Fruit fly (Drosophila melanogaster): Measurements from ENCODE around the gene toy.
A peak's percentile ranks its signal among the peaks of the same experiment; 100 is the strongest.

Gene toy

DNA sequence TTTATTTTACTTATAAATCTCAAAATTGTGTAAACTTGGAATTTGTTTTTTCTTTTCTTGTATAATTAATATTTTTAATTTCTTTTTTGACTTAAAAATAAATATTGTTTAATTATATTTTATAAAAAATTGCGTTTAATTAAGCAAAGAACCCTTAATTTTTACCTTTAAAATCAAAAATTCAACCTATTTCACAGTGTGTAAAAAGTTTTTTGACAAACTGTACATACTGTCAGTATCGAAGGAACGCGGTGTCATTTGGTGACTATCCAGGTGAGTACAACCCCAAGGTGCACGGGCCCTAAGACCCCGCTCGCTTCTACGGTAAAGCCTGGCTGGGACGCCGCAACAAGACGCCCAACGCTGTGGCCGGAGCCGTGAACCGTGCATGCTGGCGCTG is 13.0 kb upstream of the toy start:
- TF ChIP-seq dsf (GFP tag; optimal IDR thresholded peaks at IDR 0.05; ENCODE audit: borderline replicate concordance) (no peak), lola (GFP tag; optimal IDR thresholded peaks at IDR 0.05) (no peak), Dfd (GFP tag; optimal IDR thresholded peaks at IDR 0.05) (peak; percentile 9), OdsH (GFP tag; optimal IDR thresholded peaks at IDR 0.05) (no peak)

DNA sequence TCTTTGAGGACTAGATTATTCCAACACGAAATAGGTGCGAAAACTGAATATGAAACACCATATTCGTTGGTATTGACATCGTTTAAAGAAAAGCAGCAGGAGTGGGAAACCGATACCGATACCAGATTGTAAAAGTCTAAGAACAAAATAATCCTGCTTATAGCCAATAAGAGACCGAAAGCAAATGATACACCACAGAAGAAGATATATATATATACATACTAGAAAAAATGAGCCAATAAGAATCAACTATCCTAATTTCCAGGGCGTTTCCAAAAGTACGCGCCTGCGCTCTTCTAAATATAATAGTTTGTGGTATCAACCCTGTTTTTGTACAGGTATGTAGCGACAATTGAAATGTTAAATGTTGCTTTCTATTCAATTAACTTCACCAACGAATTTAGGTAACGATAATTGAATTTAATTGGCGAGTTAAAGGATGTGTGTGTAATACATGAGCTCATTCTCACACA is 11.1 kb upstream of the toy start, which contains the start of gene fuss:
Gene fuss (minus strand): TSS at position 51 of the 473 bp plus-strand sequence.
- TF ChIP-seq br (GFP tag; optimal IDR thresholded peaks at IDR 0.05) (no peak), HLH106 (tag; optimal IDR thresholded peaks at IDR 0.05) (no peak), Sp1 (GFP tag; optimal IDR thresholded peaks at IDR 0.05) (no peak), dsf (GFP tag; optimal IDR thresholded peaks at IDR 0.05; ENCODE audit: borderline replicate concordance) (no peak), CrebA (GFP tag; optimal IDR thresholded peaks at IDR 0.05; ENCODE audit: borderline replicate concordance) (no peak), CG9705 (GFP tag; optimal IDR thresholded peaks at IDR 0.05) (no peak)

DNA sequence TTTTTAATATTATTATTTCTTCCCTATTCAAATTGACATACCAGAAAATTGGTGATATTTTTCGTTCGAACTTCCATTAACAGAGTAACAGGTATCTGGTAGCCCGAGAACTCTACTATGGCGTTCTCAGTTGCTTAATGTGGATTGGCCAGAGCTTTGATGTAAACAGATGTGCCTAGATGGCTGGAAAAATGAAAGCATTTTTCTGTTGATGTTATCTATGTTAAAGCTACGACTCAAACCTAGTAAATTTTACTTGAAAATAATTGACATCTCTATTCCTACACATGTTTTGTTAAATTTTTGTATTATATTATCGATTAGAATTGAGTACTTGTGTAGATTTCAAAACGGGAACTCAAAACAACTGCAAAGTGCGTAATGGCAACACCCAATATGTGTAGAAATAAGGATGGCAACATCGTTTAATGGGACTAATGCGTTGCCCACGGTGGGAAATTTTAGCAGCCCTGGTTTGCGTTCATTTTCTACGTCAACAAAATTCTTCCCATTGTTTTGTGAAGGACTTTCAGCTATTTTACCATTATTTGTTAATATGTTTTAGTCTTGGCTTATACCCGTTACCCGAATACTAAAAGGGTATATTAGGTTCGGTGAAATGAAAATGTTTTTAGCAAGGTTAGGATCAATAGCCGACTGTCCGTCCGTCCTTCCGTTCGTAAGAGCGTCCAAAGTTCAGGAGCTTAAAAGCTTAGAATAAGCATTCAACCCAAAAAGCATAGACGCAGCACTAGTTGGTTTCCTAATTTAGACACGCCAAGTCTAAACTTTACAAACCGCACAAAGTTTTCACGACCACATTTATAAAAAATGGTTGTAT is 9.7 kb upstream of the toy start:
- TF ChIP-seq Myc (optimal IDR thresholded peaks at IDR 0.05) (peak; percentile 90), Dfd (GFP tag; optimal IDR thresholded peaks at IDR 0.05) (peak; percentile 6), h (GFP tag; optimal IDR thresholded peaks at IDR 0.05) (no peak)

dm6 chr4:980475-980856 is 9.1 kb upstream of the toy start:
- no peak for TF ChIP-seq dsf (GFP tag; optimal IDR thresholded peaks at IDR 0.05; ENCODE audit: borderline replicate concordance)

DNA sequence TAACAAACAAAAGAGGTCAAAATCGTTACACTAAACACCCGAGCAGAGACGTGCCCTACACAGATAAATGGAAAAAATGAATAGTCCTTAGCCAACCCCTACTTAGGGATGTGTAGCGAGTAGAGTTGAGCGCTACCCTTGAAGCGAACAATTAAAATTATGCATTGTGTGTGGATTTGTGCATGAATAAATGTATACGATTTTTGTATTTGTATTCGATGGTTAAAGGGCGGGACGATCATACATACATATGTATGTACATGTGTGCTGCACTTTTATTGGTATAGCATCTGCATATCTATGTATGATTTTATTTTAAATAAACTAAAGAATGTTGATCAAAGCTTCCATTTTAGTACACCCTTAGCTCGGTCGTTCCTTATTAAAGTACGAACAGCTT is 8.4 kb upstream of the toy start:
- TF ChIP-seq GATAd (GFP tag; optimal IDR thresholded peaks at IDR 0.05) (no peak), usp (GFP tag; optimal IDR thresholded peaks at IDR 0.05) (no peak), h (GFP tag; optimal IDR thresholded peaks at IDR 0.05) (no peak), psq (GFP tag; optimal IDR thresholded peaks at IDR 0.05) (no peak), Vsx2 (GFP tag; optimal IDR thresholded peaks at IDR 0.05; ENCODE audit: partially characterized antibody) (no peak), sv (GFP tag; optimal IDR thresholded peaks at IDR 0.05) (no peak), dmrt93B (GFP tag; optimal IDR thresholded peaks at IDR 0.05) (no peak), Hnf4 (GFP tag; optimal IDR thresholded peaks at IDR 0.05) (no peak), dsf (GFP tag; optimal IDR thresholded peaks at IDR 0.05; ENCODE audit: borderline replicate concordance) (no peak), sage (GFP tag; optimal IDR thresholded peaks at IDR 0.05) (no peak), N (GFP tag; optimal IDR thresholded peaks at IDR 0.05) (no peak), HLH106 (tag; optimal IDR thresholded peaks at IDR 0.05) (no peak), pan (optimal IDR thresholded peaks at IDR 0.05) (no peak), fru (GFP tag; optimal IDR thresholded peaks at IDR 0.05) (no peak)

- TF ChIP-seq Hnf4 (GFP tag; optimal IDR thresholded peaks at IDR 0.05) (peak; percentile 8), tai (GFP tag; optimal IDR thresholded peaks at IDR 0.05) (no peak), psq (GFP tag; optimal IDR thresholded peaks at IDR 0.05) (peak; percentile 28), N (GFP tag; optimal IDR thresholded peaks at IDR 0.05) (no peak), fru (GFP tag; optimal IDR thresholded peaks at IDR 0.05) (peak; percentile 62), jim (GFP tag; optimal IDR thresholded peaks at IDR 0.05) (no peak), brk (GFP tag; optimal IDR thresholded peaks at IDR 0.05) (no peak), woc (GFP tag; optimal IDR thresholded peaks at IDR 0.05) (peak; percentile 42), foxo (GFP tag; optimal IDR thresholded peaks at IDR 0.05) (no peak), OdsH (GFP tag; optimal IDR thresholded peaks at IDR 0.05) (peak; percentile 54), usp (GFP tag; optimal IDR thresholded peaks at IDR 0.05) (no peak), lola (GFP tag; optimal IDR thresholded peaks at IDR 0.05) (no peak), Hr83 (GFP tag; optimal IDR thresholded peaks at IDR 0.05; ENCODE audit: poor library complexity, severe bottlenecking) (no peak), Dfd (GFP tag; optimal IDR thresholded peaks at IDR 0.05) (no peak), ey (GFP tag; optimal IDR thresholded peaks at IDR 0.05) (peak; percentile 57), pan (optimal IDR thresholded peaks at IDR 0.05) (no peak), CrebA (GFP tag; optimal IDR thresholded peaks at IDR 0.05; ENCODE audit: borderline replicate concordance) (no peak), Dif (GFP tag; optimal IDR thresholded peaks at IDR 0.05; ENCODE audit: partially characterized antibody) (no peak), h (GFP tag; optimal IDR thresholded peaks at IDR 0.05) (peak; percentile 61), Myc (optimal IDR thresholded peaks at IDR 0.05) (no peak), Mio (GFP tag; optimal IDR thresholded peaks at IDR 0.05) (no peak), dmrt93B (GFP tag; optimal IDR thresholded peaks at IDR 0.05) (no peak), Sp1 (GFP tag; optimal IDR thresholded peaks at IDR 0.05) (no peak), Jra (GFP tag; optimal IDR thresholded peaks at IDR 0.05) (peak; percentile 4), sv (GFP tag; optimal IDR thresholded peaks at IDR 0.05) (peak; percentile 53), br (GFP tag; optimal IDR thresholded peaks at IDR 0.05) (peak; percentile 50)
Observed at dm6 chr4:982791-983407, 6.6 kb upstream of the toy start.

Data from whole organism, wandering third instar larva.